Worm (Caenorhabditis elegans): Measurements from ENCODE around the gene ugt-11.

Gene ugt-11

ce11 chrV:4862737-4863136 is 32.1 kb downstream of the ugt-11 start, which contains the start of gene C37H5.13:
Gene C37H5.13, minus strand, starts transcription at chrV:4862965.
- peak; percentile 73 for TF ChIP-seq lin-14 (GFP tag; optimal IDR thresholded peaks at IDR 0.05)
- TF ChIP-seq ama-1 (optimal IDR thresholded peaks at IDR 0.05), result no peak
- TF ChIP-seq nhr-71 (tag; optimal IDR thresholded peaks at IDR 0.05), result peak; percentile 49
- no peak for TF ChIP-seq blmp-1 (tag; optimal IDR thresholded peaks at IDR 0.05)
- TF ChIP-seq nhr-77 (tag; optimal IDR thresholded peaks at IDR 0.05), result peak; percentile 27
- peak; percentile 18 for TF ChIP-seq ztf-4 (tag; optimal IDR thresholded peaks at IDR 0.05)
- TF ChIP-seq nhr-85 (tag), result peak; percentile 50
- peak; percentile 53 for TF ChIP-seq nhr-20 (tag; optimal IDR thresholded peaks at IDR 0.05)
- TF ChIP-seq C16A3.4 (tag; optimal IDR thresholded peaks at IDR 0.05), result peak; percentile 1
- no peak for TF ChIP-seq skn-1 (tag; optimal IDR thresholded peaks at IDR 0.05)
- TF ChIP-seq lin-35 (GFP tag; optimal IDR thresholded peaks at IDR 0.05), result peak in 1 of 2 experiments; percentile 32
- TF ChIP-seq mep-1 (tag; optimal IDR thresholded peaks at IDR 0.05), result peak; percentile 21
- TF ChIP-seq tlp-1 (tag; optimal IDR thresholded peaks at IDR 0.05), result no peak
- peak; percentile 31 for TF ChIP-seq snu-23 (GFP tag; optimal IDR thresholded peaks at IDR 0.05)
- TF ChIP-seq C04F5.9 (tag; optimal IDR thresholded peaks at IDR 0.05), result no peak
- TF ChIP-seq elt-3 (tag; optimal IDR thresholded peaks at IDR 0.05), result no peak

ce11 chrV:4860525-4860924 is 34.3 kb downstream of the ugt-11 start:
- TF ChIP-seq xbp-1 (tag; optimal IDR thresholded peaks at IDR 0.05) (no peak), unc-98 (GFP tag; IDR thresholded peaks at IDR 0.05) (no peak), nhr-28 (tag; optimal IDR thresholded peaks at IDR 0.05) (no peak), fkh-8 (tag; optimal IDR thresholded peaks at IDR 0.05) (peak; percentile 15), unc-86 (tag; optimal IDR thresholded peaks at IDR 0.05) (no peak), egl-13 (tag; optimal IDR thresholded peaks at IDR 0.05) (peak; percentile 22), F16B12.6 (tag; optimal IDR thresholded peaks at IDR 0.05) (no peak), swsn-7 (tag; optimal IDR thresholded peaks at IDR 0.05) (no peak), alr-1 (tag; optimal IDR thresholded peaks at IDR 0.05; ENCODE audit: borderline replicate concordance) (no peak), nhr-47 (tag; optimal IDR thresholded peaks at IDR 0.05) (peak; percentile 25), ama-1 (optimal IDR thresholded peaks at IDR 0.05) (no peak), lin-39 (tag; optimal IDR thresholded peaks at IDR 0.05) (no peak), isw-1 (GFP tag; IDR thresholded peaks at IDR 0.05) (no peak), efl-3 (GFP tag; optimal IDR thresholded peaks at IDR 0.05) (no peak), fos-1 (tag; optimal IDR thresholded peaks at IDR 0.05) (no peak), rnt-1 (tag; optimal IDR thresholded peaks at IDR 0.05) (no peak), lin-14 (GFP tag; optimal IDR thresholded peaks at IDR 0.05) (peak; percentile 57), blmp-1 (tag; optimal IDR thresholded peaks at IDR 0.05) (no peak), efl-1 (optimal IDR thresholded peaks at IDR 0.05) (peak; percentile 9 to 15), efl-1 (GFP tag; optimal IDR thresholded peaks at IDR 0.05 in 1 of 2) (peak in 1 of 2 experiments; percentile 78), jun-1 (tag; optimal IDR thresholded peaks at IDR 0.05) (no peak), snpc-4 (tag; optimal IDR thresholded peaks at IDR 0.05) (no peak), snu-23 (GFP tag; optimal IDR thresholded peaks at IDR 0.05) (peak; percentile 18), nhr-71 (tag; optimal IDR thresholded peaks at IDR 0.05) (peak; percentile 37), unc-130 (tag; optimal IDR thresholded peaks at IDR 0.05) (no peak), nhr-90 (tag; optimal IDR thresholded peaks at IDR 0.05; ENCODE audit: poor library complexity) (no peak), nhr-76 (tag; optimal IDR thresholded peaks at IDR 0.05) (no peak), hpl-2 (GFP tag; optimal IDR thresholded peaks at IDR 0.05) (no peak), tlp-1 (tag; optimal IDR thresholded peaks at IDR 0.05) (no peak), dsc-1 (tag; optimal IDR thresholded peaks at IDR 0.05) (peak; percentile 50), ztf-4 (tag; optimal IDR thresholded peaks at IDR 0.05) (no peak), elt-3 (tag; optimal IDR thresholded peaks at IDR 0.05) (no peak), lin-13 (GFP tag; optimal IDR thresholded peaks at IDR 0.05) (no peak), grh-1 (GFP tag; IDR thresholded peaks at IDR 0.05) (no peak), pqm-1 (tag; optimal IDR thresholded peaks at IDR 0.05) (no peak), dpl-1 (GFP tag; optimal IDR thresholded peaks at IDR 0.05) (no peak), sox-4 (tag; optimal IDR thresholded peaks at IDR 0.05) (no peak), aly-2 (tag; optimal IDR thresholded peaks at IDR 0.05) (no peak), lin-15B (tag; optimal IDR thresholded peaks at IDR 0.05) (no peak), nhr-19 (GFP tag; conservative IDR thresholded peaks at IDR 0.05) (no peak), mef-2 (tag; optimal IDR thresholded peaks at IDR 0.05) (no peak), lsy-2 (tag; optimal IDR thresholded peaks at IDR 0.05) (peak in 1 of 2 experiments; percentile 13)

Measured in whole organism, L1 larva.